Worm (Caenorhabditis elegans) whole organism, L2 larva: ENCODE data around the gene srt-24.

ENCODE experiments used
- C34F6.9 ChIP-seq: fragments of 150-350 bp; optimal IDR thresholded peaks from 2 replicates; lab custom pipeline; 2014; ENCODE audit warnings: missing biosample characterization, missing genetic modification characterization
- F13H6.1 ChIP-seq: sonication (generic microtip); optimal IDR thresholded peaks from 2 replicates; lab custom pipeline; 2016; ENCODE audit warnings: missing genetic modification characterization, missing compliant biosample characterization
- R02D3.7 ChIP-seq: fragments of 150-350 bp; optimal IDR thresholded peaks from 2 replicates; lab custom pipeline; 2014; ENCODE audit warnings: missing biosample characterization, missing genetic modification characterization
- Y55F3AM.14 ChIP-seq: fragments of 200-800 bp; sonication (Bioruptor generic); optimal IDR thresholded peaks from 2 replicates; lab custom pipeline; 2018; ENCODE audit warnings: mild to moderate bottlenecking, missing genetic modification characterization, missing compliant biosample characterization
- ama-1 ChIP-seq: fragments of 150-350 bp; optimal IDR thresholded peaks from 2 replicates; lab custom pipeline; 2018; ENCODE audit warnings: inconsistent platforms
- blmp-1 ChIP-seq: sonication (generic microtip); optimal IDR thresholded peaks from 2 replicates; lab custom pipeline; 2017; ENCODE audit warnings: missing genetic modification characterization, mild to moderate bottlenecking, missing compliant biosample characterization, antibody characterized with exemption, moderate library complexity; ENCODE audit not compliant: insufficient read depth
- ceh-16 ChIP-seq: fragments of 150-350 bp; optimal IDR thresholded peaks from 2 replicates; lab custom pipeline; 2014; ENCODE audit warnings: missing biosample characterization, missing genetic modification characterization
- ceh-82 ChIP-seq: fragments of 150-350 bp; optimal IDR thresholded peaks from 2 replicates; lab custom pipeline; 2014; ENCODE audit warnings: missing biosample characterization, missing genetic modification characterization
- elt-3 ChIP-seq: sonication (generic microtip); optimal IDR thresholded peaks from 2 replicates; lab custom pipeline; 2017; ENCODE audit warnings: missing biosample characterization, missing genetic modification characterization
- gmeb-1 ChIP-seq: fragments of 150-350 bp; optimal IDR thresholded peaks from 2 replicates; lab custom pipeline; 2014; ENCODE audit warnings: missing biosample characterization, missing genetic modification characterization
- lin-13 ChIP-seq: fragments of 150-350 bp; optimal IDR thresholded peaks from 2 replicates; lab custom pipeline; 2014; ENCODE audit warnings: missing biosample characterization, missing genetic modification reagents, missing genetic modification characterization
- lin-39 ChIP-seq: fragments of 150-350 bp; optimal IDR thresholded peaks from 2 replicates; lab custom pipeline; 2014; ENCODE audit warnings: missing biosample characterization, missing genetic modification reagents, missing genetic modification characterization
- lsy-2 ChIP-seq, 2 experiments: fragments of 150-350 bp in 1 of 2; sonication (generic microtip) in 1 of 2; optimal IDR thresholded peaks; 2 replicates each; lab custom pipeline; 2014 to 2017; ENCODE audit warnings: missing biosample characterization in 2 of 2, missing genetic modification characterization in 2 of 2
- mab-5 ChIP-seq: fragments of 150-350 bp; optimal IDR thresholded peaks from 2 replicates; lab custom pipeline; 2014; ENCODE audit warnings: missing biosample characterization, missing genetic modification characterization
- mbf-1 ChIP-seq: sonication (generic microtip); optimal IDR thresholded peaks from 2 replicates; lab custom pipeline; 2017; ENCODE audit warnings: missing biosample characterization, missing genetic modification characterization
- mdl-1 ChIP-seq, 2 experiments: fragments of 150-350 bp in 1 of 2; sonication (generic microtip) in 1 of 2; optimal IDR thresholded peaks; 2 replicates each; lab custom pipeline; 2017; ENCODE audit warnings: missing biosample characterization in 2 of 2, missing genetic modification characterization in 2 of 2
- nhr-11 ChIP-seq: fragments of 150-350 bp; optimal IDR thresholded peaks from 2 replicates; lab custom pipeline; 2014; ENCODE audit warnings: missing biosample characterization, missing genetic modification characterization
- nhr-12 ChIP-seq: fragments of 150-350 bp; optimal IDR thresholded peaks from 2 replicates; lab custom pipeline; 2014; ENCODE audit warnings: missing biosample characterization, missing genetic modification characterization
- nhr-129 ChIP-seq: fragments of 150-350 bp; optimal IDR thresholded peaks from 2 replicates; lab custom pipeline; 2014; ENCODE audit warnings: missing biosample characterization, missing genetic modification characterization
- nhr-21 ChIP-seq: fragments of 150-350 bp; optimal IDR thresholded peaks from 2 replicates; lab custom pipeline; 2014; ENCODE audit warnings: missing biosample characterization, missing genetic modification characterization
- nhr-23 ChIP-seq: fragments of 150-350 bp; optimal IDR thresholded peaks from 2 replicates; lab custom pipeline; 2014; ENCODE audit warnings: missing biosample characterization, missing genetic modification reagents, missing genetic modification characterization
- nhr-237 ChIP-seq: fragments of 150-350 bp; optimal IDR thresholded peaks from 2 replicates; lab custom pipeline; 2014; ENCODE audit warnings: missing biosample characterization, missing genetic modification characterization
- nhr-25 ChIP-seq: fragments of 150-350 bp; sonication (generic microtip); optimal IDR thresholded peaks from 3 replicates; lab custom pipeline; 2014; ENCODE audit warnings: missing biosample characterization, missing genetic modification characterization
- nhr-6 ChIP-seq: fragments of 150-350 bp; optimal IDR thresholded peaks from 2 replicates; lab custom pipeline; 2014; ENCODE audit warnings: missing biosample characterization, missing genetic modification characterization
- nhr-77 ChIP-seq: fragments of 150-350 bp; optimal IDR thresholded peaks from 2 replicates; lab custom pipeline; 2014; ENCODE audit warnings: missing biosample characterization, missing genetic modification characterization
- peb-1 ChIP-seq: fragments of 150-350 bp; optimal IDR thresholded peaks from 2 replicates; lab custom pipeline; 2014; ENCODE audit warnings: missing biosample characterization, missing genetic modification characterization
- skn-1 ChIP-seq: sonication (generic microtip); optimal IDR thresholded peaks from 2 replicates; lab custom pipeline; 2017; ENCODE audit warnings: missing biosample characterization, missing genetic modification characterization
- sma-9 ChIP-seq, 2 experiments: fragments of 150-350 bp in 1 of 2; sonication (generic microtip) in 1 of 2; optimal IDR thresholded peaks; 2 replicates each; lab custom pipeline; 2014 to 2016; ENCODE audit warnings: missing genetic modification characterization in 2 of 2, mild to moderate bottlenecking in 1 of 2, missing biosample characterization in 1 of 2, missing compliant biosample characterization in 1 of 2, missing genetic modification reagents in 1 of 2, moderate library complexity in 1 of 2
- snpc-4 ChIP-seq: fragments of 150-350 bp; optimal IDR thresholded peaks from 2 replicates; lab custom pipeline; 2014; ENCODE audit warnings: missing biosample characterization, missing genetic modification characterization
- unc-39 ChIP-seq: fragments of 150-350 bp; optimal IDR thresholded peaks from 2 replicates; lab custom pipeline; 2014; ENCODE audit warnings: missing biosample characterization, missing genetic modification characterization
- unc-55 ChIP-seq: fragments of 150-350 bp; sonication (generic microtip); optimal IDR thresholded peaks from 3 replicates; lab custom pipeline; 2014; ENCODE audit warnings: missing biosample characterization, missing genetic modification reagents, missing genetic modification characterization
- zag-1 ChIP-seq: fragments of 150-350 bp; optimal IDR thresholded peaks from 2 replicates; lab custom pipeline; 2014; ENCODE audit warnings: missing biosample characterization, missing genetic modification characterization
- ztf-1 ChIP-seq: fragments of 200-800 bp; sonication (Bioruptor generic); conservative IDR thresholded peaks from 2 replicates; pipeline ENCODE4 v1.3.6; 2022; ENCODE audit warnings: missing genetic modification characterization, missing compliant biosample characterization
- ztf-11 ChIP-seq: sonication (generic microtip); optimal IDR thresholded peaks from 2 replicates; lab custom pipeline; 2017; ENCODE audit warnings: missing biosample characterization, missing genetic modification characterization
- ztf-4 ChIP-seq: fragments of 150-350 bp; optimal IDR thresholded peaks from 2 replicates; lab custom pipeline; 2014; ENCODE audit warnings: missing biosample characterization, missing genetic modification characterization

The srt-24 gene

ce11 chrIV:741831-742230 lies 11.0 kb upstream of the srt-24 start:
- TF ChIP-seq lin-39 (tag; lab: Kevin White, UChicago) (no peak), nhr-129 (tag; lab: Kevin White, UChicago) (no peak), nhr-6 (tag; lab: Kevin White, UChicago) (no peak), nhr-237 (tag; lab: Kevin White, UChicago) (no peak), elt-3 (tag; lab: Kevin White, UChicago) (no peak), sma-9 (GFP tag; optimal IDR thresholded peaks at IDR 0.05; lab: Kevin White, UChicago) (no peak), sma-9 (tag; optimal IDR thresholded peaks at IDR 0.05; lab: Kevin White, UChicago) (no peak)

- peak; percentile 56 for TF ChIP-seq F13H6.1 (tag; lab: Kevin White, UChicago)
- TF ChIP-seq nhr-237 (tag; lab: Kevin White, UChicago), result no peak
- peak; percentile 13 for TF ChIP-seq sma-9 (GFP tag; optimal IDR thresholded peaks at IDR 0.05; lab: Kevin White, UChicago)
- no peak for TF ChIP-seq sma-9 (tag; optimal IDR thresholded peaks at IDR 0.05; lab: Kevin White, UChicago)
- TF ChIP-seq mbf-1 (tag; lab: Kevin White, UChicago), result no peak
- TF ChIP-seq mab-5 (tag; lab: Kevin White, UChicago), result peak; percentile 93
- no peak for TF ChIP-seq nhr-77 (tag; lab: Kevin White, UChicago)
- TF ChIP-seq, all 48 proteins: peak for 3
These were observed 9.8 kb upstream of the srt-24 start for ce11 chrIV:740674-741073.

DNA sequence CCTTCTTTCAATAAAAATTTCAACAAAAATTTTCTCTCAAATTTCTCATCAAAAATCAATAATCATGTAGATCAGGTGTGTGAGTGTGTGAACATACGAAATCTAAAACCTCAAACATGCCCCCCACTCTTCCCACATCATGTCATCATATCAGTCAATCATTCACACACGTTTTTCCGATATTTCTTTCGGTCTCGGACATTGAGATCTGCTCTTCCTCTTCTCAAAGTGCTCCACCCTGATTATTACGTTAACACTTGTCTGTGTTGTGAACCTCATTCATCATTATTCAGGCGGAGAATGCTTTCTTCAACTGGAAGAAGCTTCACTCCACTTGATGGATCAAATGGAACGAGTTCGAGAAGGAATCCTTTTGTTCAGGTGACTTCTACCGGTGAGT lies 5.6 kb upstream of the srt-24 start, which contains the start of gene kvs-5:
Gene kvs-5, plus strand, starts transcription at position 301 of the 400 bp plus-strand sequence.
- no peak for TF ChIP-seq unc-55

ce11 chrIV:728095-728494 lies 2.7 kb downstream of the srt-24 start, which contains the start of gene Y55F3C.9:
Gene Y55F3C.9 (minus strand): TSS chrIV:728195.
- TF ChIP-seq snpc-4 (tag; lab: Kevin White, UChicago) (no peak), nhr-25 (tag; lab: Kevin White, UChicago) (no peak), nhr-6 (tag; lab: Kevin White, UChicago) (no peak), F13H6.1 (tag; lab: Kevin White, UChicago) (no peak), nhr-129 (tag; lab: Kevin White, UChicago) (no peak), mdl-1 (tag; optimal IDR thresholded peaks at IDR 0.05; lab: Kevin White, UChicago) (no peak), zag-1 (tag; lab: Kevin White, UChicago) (no peak), nhr-77 (tag; lab: Kevin White, UChicago) (no peak), mab-5 (tag; lab: Kevin White, UChicago) (no peak), lsy-2 (tag; optimal IDR thresholded peaks at IDR 0.05; lab: Kevin White, UChicago) (no peak), lin-13 (GFP tag; lab: Kevin White, UChicago) (no peak), ama-1 (lab: Kevin White, UChicago) (no peak), ztf-4 (tag; lab: Kevin White, UChicago) (no peak), nhr-11 (tag; lab: Kevin White, UChicago) (no peak), mbf-1 (tag; lab: Kevin White, UChicago) (no peak), unc-55 (no peak), nhr-21 (tag; lab: Kevin White, UChicago) (no peak), C34F6.9 (tag; lab: Kevin White, UChicago) (no peak), ztf-11 (tag; lab: Kevin White, UChicago) (no peak)

ce11 chrIV:719351-719750 lies 11.5 kb downstream of the srt-24 start, which contains the start of gene Y55F3C.10:
Gene Y55F3C.10 (minus strand): TSS chrIV:719451.
- TF ChIP-seq Y55F3AM.14 (GFP tag; lab: Kevin White, UChicago) (no peak), unc-39 (tag; lab: Kevin White, UChicago) (no peak), skn-1 (tag; lab: Kevin White, UChicago) (no peak), zag-1 (tag; lab: Kevin White, UChicago) (no peak), sma-9 (GFP tag; optimal IDR thresholded peaks at IDR 0.05; lab: Kevin White, UChicago) (no peak), sma-9 (tag; optimal IDR thresholded peaks at IDR 0.05; lab: Kevin White, UChicago) (no peak), ceh-16 (tag; lab: Kevin White, UChicago) (no peak), ztf-11 (tag; lab: Kevin White, UChicago) (no peak), nhr-6 (tag; lab: Kevin White, UChicago) (no peak)

- TF ChIP-seq nhr-23 (tag; lab: Kevin White, UChicago), result no peak
- no peak for TF ChIP-seq ztf-11 (tag; lab: Kevin White, UChicago)
- no peak for TF ChIP-seq ztf-1 (GFP tag; lab: Robert Waterston, UW)
- TF ChIP-seq mab-5 (tag; lab: Kevin White, UChicago), result no peak
- no peak for TF ChIP-seq mbf-1 (tag; lab: Kevin White, UChicago)
- no peak for TF ChIP-seq peb-1 (tag; lab: Kevin White, UChicago)
- TF ChIP-seq gmeb-1, result no peak
- no peak for TF ChIP-seq ztf-4 (tag; lab: Kevin White, UChicago)
- TF ChIP-seq ceh-16 (tag; lab: Kevin White, UChicago), result no peak
- TF ChIP-seq blmp-1 (tag; lab: Kevin White, UChicago), result no peak
- TF ChIP-seq ceh-82, result no peak
- no peak for TF ChIP-seq nhr-129 (tag; lab: Kevin White, UChicago)
- TF ChIP-seq nhr-12, result no peak
- TF ChIP-seq nhr-77 (tag; lab: Kevin White, UChicago), result no peak
- no peak for TF ChIP-seq skn-1 (tag; lab: Kevin White, UChicago)
- TF ChIP-seq R02D3.7, result no peak
- no peak for TF ChIP-seq snpc-4 (tag; lab: Kevin White, UChicago)
These were observed 14.5 kb downstream of the srt-24 start, which contains the start of gene clec-164 for ce11 chrIV:716323-716722. Gene clec-164 (plus strand): TSS chrIV:716623.
